Fruit fly (Drosophila melanogaster) Kc167 (cell line): ENCODE results near the gene CG17198.

Experiments
- Myc ChIP-seq: fragments of >200 bp; optimal IDR thresholded peaks from 2 replicates; lab custom pipeline; 2017; ENCODE audit warnings: missing external identifiers
- Sin3A ChIP-seq: fragments of >200 bp; optimal IDR thresholded peaks from 2 replicates; lab custom pipeline; 2018; ENCODE audit warnings: missing external identifiers
- h ChIP-seq: fragments of >200 bp; optimal IDR thresholded peaks from 3 replicates; lab custom pipeline; 2018; ENCODE audit warnings: missing external identifiers
- insv ChIP-seq: fragments of >200 bp; optimal IDR thresholded peaks from 3 replicates; lab custom pipeline; 2018; ENCODE audit warnings: missing external identifiers
- psq ChIP-seq: fragments of >200 bp; optimal IDR thresholded peaks from 2 replicates; lab custom pipeline; 2017; ENCODE audit warnings: missing external identifiers
- ttk ChIP-seq: sonication (Bioruptor generic); optimal IDR thresholded peaks from 2 replicates; lab custom pipeline; 2017; ENCODE audit warnings: missing external identifiers

The CG17198 gene

DNA sequence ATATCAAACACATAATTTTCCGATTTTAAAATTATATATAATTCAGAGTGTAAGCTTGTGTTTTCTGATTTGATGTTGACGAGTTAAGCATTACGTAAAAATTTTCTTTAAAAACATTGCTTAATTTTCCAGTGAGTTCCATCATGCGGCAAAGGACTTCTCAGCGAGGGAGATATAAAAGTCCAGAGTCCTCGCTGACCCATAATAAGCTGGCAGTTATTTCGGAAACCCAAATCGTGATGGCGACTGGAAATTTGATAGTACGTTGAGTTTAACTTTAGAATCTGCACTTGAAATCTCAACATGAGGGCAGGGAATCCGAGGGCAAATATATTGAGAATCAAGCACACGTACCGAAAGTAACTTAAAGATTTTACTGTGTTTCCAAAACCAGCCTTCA is at the start of gene CG17198, which contains the start of gene CG17197:
CG17198 (minus strand) TSS at position 101 of the 400 bp plus-strand sequence.
CG17197 (minus strand) TSS at position 101 of the 400 bp plus-strand sequence.
- TF ChIP-seq Myc (lab: Kevin White, UChicago) = no peak
- no peak for TF ChIP-seq psq (lab: Kevin White, UChicago)
- TF ChIP-seq insv (lab: Kevin White, UChicago) = no peak
- no peak for TF ChIP-seq ttk
- TF ChIP-seq Sin3A = no peak
- no peak for TF ChIP-seq h

DNA sequence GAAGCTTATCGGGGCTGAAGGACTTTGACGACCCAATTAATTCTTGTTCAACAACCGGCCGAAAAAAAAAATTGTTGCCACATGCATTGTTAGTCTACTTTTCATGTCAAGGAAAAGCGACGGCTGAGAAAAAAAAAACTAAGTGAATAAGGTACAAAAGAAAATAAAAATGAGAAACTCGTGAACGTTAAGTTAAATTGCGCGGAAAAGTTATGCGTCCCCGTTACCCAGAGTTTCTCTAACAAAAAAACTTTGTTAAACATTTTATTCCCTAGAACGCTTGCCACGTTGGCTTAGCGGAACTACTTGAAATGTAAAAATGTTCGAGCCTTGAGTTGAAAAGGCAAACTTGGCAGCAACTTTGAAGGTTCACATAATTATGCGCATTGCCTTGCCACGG is 40.0 kb upstream of the CG17198 start, which contains the start of gene CG14354:
CG14354 (plus strand) TSS at position 301 of the 400 bp plus-strand sequence.
- TF ChIP-seq h (no peak), insv (lab: Kevin White, UChicago) (no peak), ttk (no peak), psq (lab: Kevin White, UChicago) (no peak), Myc (lab: Kevin White, UChicago) (no peak), Sin3A (no peak)

DNA sequence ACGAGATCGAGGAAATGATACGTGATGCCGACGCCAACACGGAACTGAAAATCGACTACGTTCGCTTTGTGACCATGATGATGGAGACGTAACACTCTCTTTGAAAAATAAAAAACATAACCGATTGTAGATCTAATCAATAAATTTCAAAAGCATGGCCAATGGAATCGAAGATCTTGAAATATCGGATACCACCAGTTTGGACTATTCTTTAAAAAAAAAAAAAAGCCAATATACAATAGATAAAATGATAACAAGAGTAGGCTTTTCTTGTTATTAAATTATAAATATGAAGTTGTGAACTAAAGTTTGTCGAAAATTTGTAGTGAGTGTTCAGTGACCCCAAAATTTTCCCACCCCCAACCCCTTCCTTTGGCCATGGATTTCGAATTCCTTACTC is 36.4 kb upstream of the CG17198 start, which contains the start of the genes Acam and CG17770:
Acam (plus strand) TSS at position 301 of the 400 bp plus-strand sequence.
CG17770 (plus strand) TSS at position 301 of the 400 bp plus-strand sequence.
- no peak for TF ChIP-seq psq (lab: Kevin White, UChicago)
- no peak for TF ChIP-seq Sin3A
- no peak for TF ChIP-seq ttk
- no peak for TF ChIP-seq insv (lab: Kevin White, UChicago)
- TF ChIP-seq Myc (lab: Kevin White, UChicago) = no peak
- TF ChIP-seq h = no peak

DNA sequence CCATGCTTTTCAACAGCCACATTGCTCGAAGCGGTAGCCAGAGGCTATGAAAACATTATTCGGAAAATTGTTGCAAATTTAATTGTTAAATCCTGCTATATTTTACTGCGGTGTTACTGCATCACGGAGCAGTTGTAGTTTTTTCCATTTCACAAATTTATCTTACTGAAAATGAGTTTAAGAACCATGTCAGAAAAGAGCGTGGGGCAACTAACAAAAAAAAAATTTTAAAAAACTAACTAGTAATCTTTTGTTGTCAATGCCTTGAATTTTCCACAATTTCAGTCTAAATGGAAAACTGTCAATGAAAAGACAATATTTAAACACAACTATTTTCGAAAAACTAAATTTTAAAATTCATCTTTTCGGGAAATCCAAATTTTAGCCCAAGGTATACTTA is 35.6 kb upstream of the CG17198 start, which contains the start of gene CG5024:
CG5024 (plus strand) TSS at position 301 of the 400 bp plus-strand sequence.
- TF ChIP-seq Sin3A (no peak), insv (lab: Kevin White, UChicago) (no peak)

DNA sequence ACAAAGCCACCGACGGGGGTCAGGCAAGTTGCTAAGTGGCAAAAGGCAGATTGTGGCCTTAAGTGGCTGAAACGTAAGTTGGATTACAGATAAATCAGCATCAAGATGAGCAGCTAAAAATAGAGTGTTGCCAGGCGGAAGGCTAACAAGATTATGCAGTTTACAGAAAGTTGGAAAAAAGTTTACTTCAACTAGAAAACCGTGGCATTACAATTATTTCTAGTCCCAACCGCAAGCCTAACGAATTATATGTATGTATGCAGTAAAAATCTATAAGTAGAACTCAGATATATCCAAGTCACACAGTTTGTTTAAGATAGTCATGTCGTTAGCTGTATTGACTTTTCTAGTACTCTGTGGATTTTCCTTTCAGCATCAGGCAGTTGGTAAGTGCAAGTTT is 31.0 kb upstream of the CG17198 start, which contains the start of gene BG642167:
BG642167 (plus strand) TSS at position 301 of the 400 bp plus-strand sequence.
- TF ChIP-seq ttk (no peak), psq (lab: Kevin White, UChicago) (no peak), Myc (lab: Kevin White, UChicago) (no peak), Sin3A (no peak), h (no peak), insv (lab: Kevin White, UChicago) (no peak)

DNA sequence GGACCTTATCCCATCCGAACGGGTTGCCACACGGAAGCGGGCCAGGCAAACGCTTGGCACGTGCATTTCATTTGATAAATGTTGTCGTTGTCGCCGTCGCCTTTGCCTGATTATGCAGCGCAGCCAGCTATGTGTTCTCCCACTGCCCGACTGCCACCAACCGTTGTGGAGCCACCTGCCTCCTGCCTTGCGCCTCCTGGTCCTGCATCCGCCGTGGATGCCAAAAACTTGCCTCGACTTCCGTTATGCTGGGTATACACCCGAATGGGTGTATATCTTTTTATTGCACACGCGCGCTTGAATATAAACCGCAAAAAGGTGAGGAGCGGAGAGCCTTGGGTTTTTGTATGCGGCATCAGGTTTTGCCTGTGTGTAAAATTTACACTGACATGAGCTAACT is 16.6 kb upstream of the CG17198 start:
- no peak for TF ChIP-seq psq (lab: Kevin White, UChicago)
- TF ChIP-seq ttk = no peak
- TF ChIP-seq h = no peak
- no peak for TF ChIP-seq Myc (lab: Kevin White, UChicago)
- no peak for TF ChIP-seq insv (lab: Kevin White, UChicago)
- TF ChIP-seq Sin3A = no peak

DNA sequence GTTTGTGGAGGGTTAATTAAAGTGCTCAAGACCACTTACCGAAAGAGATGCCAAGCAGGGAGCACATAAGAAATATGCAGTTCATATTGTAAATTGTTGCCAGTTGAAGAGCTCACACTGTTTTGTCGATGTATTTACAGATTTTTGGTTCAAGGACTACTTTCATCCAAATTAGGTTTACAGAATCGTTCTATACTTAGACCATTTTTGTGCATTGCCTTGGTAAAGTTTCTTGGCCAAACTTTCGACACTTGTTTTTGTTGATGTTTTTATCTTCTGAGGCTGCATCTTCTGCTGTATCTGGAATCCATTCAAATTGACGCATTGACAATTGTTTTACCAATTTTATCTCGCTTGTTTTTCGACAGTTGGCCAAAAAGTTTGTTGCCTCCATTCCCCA is 15.2 kb upstream of the CG17198 start, which contains the start of gene CG31093:
CG31093 (minus strand) TSS at position 101 of the 400 bp plus-strand sequence.
- TF ChIP-seq Myc (lab: Kevin White, UChicago) = no peak
- TF ChIP-seq Sin3A = no peak
- no peak for TF ChIP-seq psq (lab: Kevin White, UChicago)
- no peak for TF ChIP-seq insv (lab: Kevin White, UChicago)
- TF ChIP-seq ttk = no peak
- TF ChIP-seq h = no peak

DNA sequence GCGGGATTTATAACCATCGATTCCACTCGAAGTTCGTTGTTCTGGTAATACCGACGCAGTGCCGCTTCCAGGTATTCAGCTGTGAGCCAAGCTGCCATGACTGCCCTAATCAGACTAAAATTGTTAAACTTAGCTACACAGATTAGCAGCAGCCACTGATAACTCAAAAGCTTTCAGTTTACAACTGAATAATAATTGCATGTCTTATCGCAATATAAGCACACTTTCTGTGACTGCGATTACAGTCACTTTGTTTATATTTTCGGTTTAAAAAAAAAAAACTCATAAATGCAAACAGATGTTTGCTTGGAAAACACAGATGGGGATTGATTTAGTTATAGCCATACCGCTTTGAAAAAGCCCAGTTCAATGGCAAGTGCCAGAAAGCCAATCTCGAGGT is 14.2 kb upstream of the CG17198 start, which contains the start of gene CG31380:
CG31380 (minus strand) TSS at position 101 of the 400 bp plus-strand sequence.
- TF ChIP-seq ttk (no peak), Myc (lab: Kevin White, UChicago) (no peak), insv (lab: Kevin White, UChicago) (no peak), psq (lab: Kevin White, UChicago) (no peak), h (no peak), Sin3A (no peak)

DNA sequence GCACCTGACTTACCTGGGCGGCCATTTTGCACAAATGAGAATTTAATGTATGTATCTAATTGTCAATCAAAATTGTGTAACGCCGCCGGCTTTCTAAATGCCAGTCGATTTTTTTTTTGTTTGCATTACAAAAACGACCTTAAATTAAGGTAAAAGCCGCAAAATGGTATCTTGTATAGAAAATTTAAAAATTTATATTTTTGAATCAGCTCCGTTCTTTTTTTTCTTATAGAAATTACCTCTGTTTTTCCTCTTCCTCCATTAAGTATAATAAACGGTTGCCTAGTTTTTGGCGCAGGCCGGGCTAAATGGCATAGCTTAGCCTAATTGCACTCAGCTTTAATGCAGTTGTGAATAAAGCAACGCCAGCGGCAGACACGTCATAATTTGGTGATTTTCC is 12.0 kb upstream of the CG17198 start, which contains the start of gene CG4960:
CG4960 (minus strand) TSS at position 101 of the 400 bp plus-strand sequence.
- TF ChIP-seq ttk = no peak
- no peak for TF ChIP-seq Myc (lab: Kevin White, UChicago)
- TF ChIP-seq h = no peak
- TF ChIP-seq psq (lab: Kevin White, UChicago) = no peak
- TF ChIP-seq Sin3A = no peak
- TF ChIP-seq insv (lab: Kevin White, UChicago) = no peak

DNA sequence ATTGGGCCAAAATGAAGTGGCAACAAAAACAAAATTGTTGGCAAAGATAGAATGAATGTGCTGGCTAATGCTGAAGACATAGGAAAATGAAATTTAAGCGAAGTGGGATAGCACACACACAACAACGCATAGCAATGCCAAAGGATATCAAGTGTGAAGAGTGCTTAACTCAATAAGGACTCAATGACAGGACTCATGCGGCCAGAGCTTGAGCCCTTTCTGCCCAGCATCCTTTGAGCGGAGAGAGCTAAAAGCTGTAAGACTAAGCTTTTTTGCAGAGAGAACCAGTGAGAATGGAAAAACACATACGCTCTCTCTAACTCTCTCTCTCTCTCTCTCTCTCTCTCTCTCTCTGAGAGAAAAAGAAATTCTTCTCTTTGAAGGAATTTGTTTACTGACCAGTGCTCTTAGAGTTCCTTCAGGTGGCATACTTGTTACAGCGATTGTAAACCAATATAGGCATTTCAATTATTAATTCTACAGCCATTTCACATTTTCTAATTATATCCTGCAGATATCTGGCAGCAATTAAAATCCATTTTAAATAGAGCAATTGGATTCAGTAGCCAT is 7.8 kb upstream of the CG17198 start:
- TF ChIP-seq ttk (no peak), insv (lab: Kevin White, UChicago) (no peak), h (no peak), Sin3A (no peak), psq (lab: Kevin White, UChicago) (no peak), Myc (lab: Kevin White, UChicago) (no peak)

DNA sequence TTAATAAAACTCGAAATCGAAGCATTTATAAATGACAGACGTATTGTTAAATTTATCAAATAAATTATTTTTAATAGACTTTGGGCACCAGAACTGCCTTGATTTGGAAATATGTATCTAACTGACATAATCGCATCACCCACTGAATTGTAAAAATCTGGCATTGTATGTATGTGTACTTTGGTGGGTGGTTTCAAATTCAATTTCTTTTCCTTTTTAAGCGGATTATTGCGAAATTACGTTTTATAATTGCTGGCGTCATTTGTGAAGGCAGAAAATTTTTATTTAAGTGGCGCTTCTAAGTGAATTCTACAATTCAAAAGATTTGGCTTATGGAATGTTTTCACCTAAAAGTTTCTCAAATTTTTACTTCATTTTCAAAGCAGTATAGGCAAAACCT is 3.0 kb upstream of the CG17198 start, which contains the start of gene CG4956:
CG4956 (minus strand) TSS at position 101 of the 400 bp plus-strand sequence.
- TF ChIP-seq psq (lab: Kevin White, UChicago) = no peak

DNA sequence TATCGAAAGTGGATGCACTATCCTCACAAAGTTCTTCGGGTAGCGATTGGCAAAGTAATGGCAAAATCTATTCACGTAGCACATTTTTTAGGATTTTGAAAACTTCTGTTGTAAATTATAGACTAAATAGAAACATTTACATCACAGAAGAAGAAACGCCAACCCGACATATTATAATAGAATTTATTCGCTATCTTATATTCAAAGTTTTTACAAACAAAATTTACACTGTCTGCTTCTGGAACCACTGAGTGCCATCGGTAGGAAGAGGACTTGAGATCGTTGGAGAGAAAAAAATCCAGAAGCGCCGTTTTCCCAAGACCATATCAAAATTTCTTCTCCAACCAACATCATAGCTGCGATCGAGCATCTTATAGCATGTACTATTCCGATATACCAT is 1.9 kb upstream of the CG17198 start, which contains the start of gene CG17195:
CG17195 (minus strand) TSS at position 101 of the 400 bp plus-strand sequence.
- TF ChIP-seq Myc (lab: Kevin White, UChicago) (no peak), insv (lab: Kevin White, UChicago) (no peak), h (no peak), Sin3A (no peak), psq (lab: Kevin White, UChicago) (no peak), ttk (no peak)

DNA sequence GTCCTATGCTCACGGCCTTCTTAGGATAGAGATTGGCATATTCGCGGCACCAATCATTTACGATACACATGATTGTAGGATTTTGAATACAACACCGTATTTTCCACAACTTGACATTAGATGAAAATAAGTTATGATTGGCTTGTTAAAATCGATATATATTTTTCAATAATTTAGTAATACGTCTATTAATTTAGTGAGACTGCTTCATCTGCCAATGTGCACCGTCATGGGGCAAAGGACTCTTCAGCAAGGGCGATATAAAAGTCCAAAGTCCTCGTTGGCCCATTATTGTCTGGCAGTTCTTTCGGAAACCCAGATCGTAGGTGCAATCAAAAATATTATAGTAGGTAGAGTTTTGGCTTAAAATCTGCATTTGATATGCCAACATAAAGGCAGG is 968 bp upstream of the CG17198 start, which contains the start of gene CG17196:
CG17196 (minus strand) TSS at position 101 of the 400 bp plus-strand sequence.
- no peak for TF ChIP-seq ttk
- no peak for TF ChIP-seq Myc (lab: Kevin White, UChicago)
- TF ChIP-seq h = no peak
- no peak for TF ChIP-seq psq (lab: Kevin White, UChicago)
- no peak for TF ChIP-seq insv (lab: Kevin White, UChicago)
- TF ChIP-seq Sin3A = no peak
